Fruit fly (Drosophila melanogaster) whole organism: ENCODE results near the gene app.

Source experiments
- EcR ChIP-seq, 2 experiments: fragments of >200 bp; optimal IDR thresholded peaks; 2 replicates each; lab custom pipeline; 2017; ENCODE audit warnings: missing biosample characterization in 2 of 2, missing genetic modification characterization in 2 of 2, missing genetic modification reagents in 2 of 2
- pan ChIP-seq: fragments of >200 bp; optimal IDR thresholded peaks from 2 replicates; lab custom pipeline; 2017
- psq ChIP-seq: fragments of >200 bp; optimal IDR thresholded peaks from 2 replicates; lab custom pipeline; 2017
- usp ChIP-seq: fragments of >200 bp; optimal IDR thresholded peaks from 2 replicates; lab custom pipeline; 2017; ENCODE audit warnings: missing biosample characterization, missing genetic modification characterization, mixed read lengths

DNA sequence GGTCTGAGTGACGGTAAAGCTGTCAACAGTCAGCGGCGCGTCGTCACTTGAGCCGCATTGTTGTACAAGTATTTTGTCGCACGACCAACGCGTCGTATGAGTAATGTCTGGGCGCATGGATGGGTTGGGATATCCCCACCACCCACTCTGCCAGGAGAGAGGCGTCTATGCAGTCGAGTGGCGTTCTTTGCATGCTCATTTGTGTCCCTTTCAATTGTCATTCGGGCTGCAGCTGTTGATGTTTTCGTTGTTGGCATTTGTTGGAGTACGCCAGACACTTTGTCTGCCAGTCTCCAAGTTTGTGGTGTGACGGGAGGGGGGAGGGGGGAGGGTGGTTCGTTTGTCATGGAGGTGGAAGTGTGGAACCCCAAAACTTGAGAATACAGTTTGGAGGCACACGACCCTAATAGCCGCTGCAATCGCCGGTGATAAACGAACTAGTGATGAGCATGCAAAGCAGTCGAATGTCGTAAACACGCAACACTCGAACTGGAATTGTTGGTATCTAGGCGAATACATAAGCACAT is 104.4 kb downstream of the app start:
- TF ChIP-seq pan (lab: Kevin White, UChicago) (no peak), usp (no peak), EcR (GFP tag; optimal IDR thresholded peaks at IDR 0.05; lab: Kevin White, UChicago) (no peak), psq (lab: Kevin White, UChicago) (no peak)
